Comparison of ENCODE assay signal across 1 worm cellular context in the genomic region with DNA sequence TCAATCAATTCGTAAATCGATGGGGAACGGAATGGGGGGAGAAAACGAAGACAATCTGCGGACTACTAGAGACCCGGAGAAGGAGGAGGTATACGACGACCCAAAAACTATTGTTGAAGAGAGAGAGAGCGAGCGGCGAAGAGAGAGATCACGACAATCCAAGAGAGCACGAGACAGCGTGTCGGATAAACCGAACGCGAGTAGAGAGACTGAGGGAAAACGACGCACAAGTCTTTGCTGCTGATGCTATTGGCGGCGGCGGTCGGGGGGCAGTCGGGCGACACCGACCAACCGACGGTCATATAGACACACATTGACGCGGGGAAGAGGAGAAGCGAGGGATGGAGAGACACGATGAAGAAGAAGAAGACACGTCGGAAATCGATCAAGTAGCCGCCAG.
TF ChIP-seq lines count a peak whose summit lies in the region.

No protein-coding gene starts in this region.

TF ChIP-seq in whole organism, L4 larva, 104 proteins besides CTCF, POLR2A, EP300 and RAD21 (continued from another document):
- TF ChIP-seq skn-1 (tag; optimal IDR thresholded peaks at IDR 0.05; lab: Kevin White, UChicago) (no peak), spr-1 (tag; optimal IDR thresholded peaks at IDR 0.05; lab: Kevin White, UChicago) (peak; percentile 2), hif-1 (tag; optimal IDR thresholded peaks at IDR 0.05; lab: Kevin White, UChicago) (peak in 1 of 2 experiments; percentile 40), egl-43 (GFP tag; IDR thresholded peaks at IDR 0.05; lab: Robert Waterston, UW) (peak; percentile 65), lim-7 (GFP tag; IDR thresholded peaks at IDR 0.05; lab: Robert Waterston, UW) (0 out of 2 replicates have a peak, but pooled peaks have one; percentile 12), mxl-3 (GFP tag; optimal IDR thresholded peaks at IDR 0.05; lab: Kevin White, UChicago) (peak; percentile 85), ztf-7 (tag; optimal IDR thresholded peaks at IDR 0.05; lab: Kevin White, UChicago) (peak; percentile 16), zip-11 (GFP tag; IDR thresholded peaks at IDR 0.05; lab: Robert Waterston, UW) (no peak), daf-8 (GFP tag; IDR thresholded peaks at IDR 0.05; lab: Robert Waterston, UW) (no peak), lin-39 (tag; optimal IDR thresholded peaks at IDR 0.05; lab: Kevin White, UChicago) (no peak), dve-1 (tag; optimal IDR thresholded peaks at IDR 0.05; lab: Kevin White, UChicago; ENCODE audit: insufficient read depth) (peak; percentile 64), ama-1 (optimal IDR thresholded peaks at IDR 0.05; lab: Kevin White, UChicago) (no peak), rbr-2 (tag; optimal IDR thresholded peaks at IDR 0.05; lab: Kevin White, UChicago) (peak; percentile 92), unc-39 (tag; optimal IDR thresholded peaks at IDR 0.05; lab: Kevin White, UChicago) (no peak), zfp-3 (GFP tag; conservative IDR thresholded peaks at IDR 0.05; lab: Robert Waterston, UW) (no peak), spr-3 (GFP tag; optimal IDR thresholded peaks at IDR 0.05; lab: Kevin White, UChicago) (peak; percentile 61), nhr-102 (tag; optimal IDR thresholded peaks at IDR 0.05; lab: Kevin White, UChicago) (peak; percentile 6), snpc-4 (tag; optimal IDR thresholded peaks at IDR 0.05; lab: Kevin White, UChicago) (no peak), duxl-1 (tag; optimal IDR thresholded peaks at IDR 0.05; lab: Kevin White, UChicago; ENCODE audit: poor library complexity) (no peak), attf-4 (tag; optimal IDR thresholded peaks at IDR 0.05; lab: Kevin White, UChicago) (peak; percentile 7), vab-7 (GFP tag; IDR thresholded peaks at IDR 0.05; lab: Robert Waterston, UW) (no peak; the same call in 1 of the 2 replicates), daf-19 (GFP tag; conservative IDR thresholded peaks at IDR 0.05; lab: Robert Waterston, UW) (no peak), zag-1 (tag; optimal IDR thresholded peaks at IDR 0.05; lab: Kevin White, UChicago) (no peak), ceh-32 (tag; optimal IDR thresholded peaks at IDR 0.05; lab: Kevin White, UChicago; ENCODE audit: poor library complexity) (no peak), mdl-1 (tag; optimal IDR thresholded peaks at IDR 0.05; lab: Kevin White, UChicago) (peak; percentile 14 to 80), nhr-28 (tag; optimal IDR thresholded peaks at IDR 0.05; lab: Kevin White, UChicago) (peak; percentile 53), php-3 (GFP tag; IDR thresholded peaks at IDR 0.05; lab: Robert Waterston, UW) (0 out of 2 replicates have a peak, but pooled peaks have one; percentile 13), lin-13 (GFP tag; optimal IDR thresholded peaks at IDR 0.05; lab: Kevin White, UChicago) (peak; percentile 54), nhr-77 (tag; optimal IDR thresholded peaks at IDR 0.05; lab: Kevin White, UChicago) (peak; percentile 46), mxl-2 (GFP tag; conservative IDR thresholded peaks at IDR 0.05; lab: Robert Waterston, UW) (no peak), snpc-1.2 (GFP tag; IDR thresholded peaks at IDR 0.05; lab: Robert Waterston, UW) (no peak), ZK546.5 (tag; optimal IDR thresholded peaks at IDR 0.05; lab: Kevin White, UChicago) (no peak), zfp-2 (tag; optimal IDR thresholded peaks at IDR 0.05; lab: Kevin White, UChicago) (no peak), D1046.2 (GFP tag; IDR thresholded peaks at IDR 0.05; lab: Robert Waterston, UW) (no peak), pha-4 (GFP tag; IDR thresholded peaks at IDR 0.05; lab: Robert Waterston, UW) (0 out of 2 replicates have a peak, but pooled peaks have one; percentile 33), pha-4 (tag; optimal IDR thresholded peaks at IDR 0.05; lab: Kevin White, UChicago) (no peak), egl-27 (tag; optimal IDR thresholded peaks at IDR 0.05; lab: Kevin White, UChicago) (no peak), jun-1 (tag; optimal IDR thresholded peaks at IDR 0.05; lab: Kevin White, UChicago) (peak; percentile 25), T20F7.1 (GFP tag; optimal IDR thresholded peaks at IDR 0.05; lab: Kevin White, UChicago) (no peak), gei-8 (GFP tag; optimal IDR thresholded peaks at IDR 0.05; lab: Kevin White, UChicago) (no peak), ztf-11 (tag; optimal IDR thresholded peaks at IDR 0.05; lab: Kevin White, UChicago) (no peak), hmg-1.1 (GFP tag; IDR thresholded peaks at IDR 0.05; lab: Robert Waterston, UW) (peak; percentile 88), aly-2 (tag; optimal IDR thresholded peaks at IDR 0.05; lab: Kevin White, UChicago) (no peak), dmd-9 (GFP tag; IDR thresholded peaks at IDR 0.05; lab: Robert Waterston, UW) (no peak), F44E2.7 (GFP tag; IDR thresholded peaks at IDR 0.05; lab: Robert Waterston, UW) (0 out of 2 replicates have a peak, but pooled peaks have one; percentile 60), Y105C5A.15 (GFP tag; IDR thresholded peaks at IDR 0.05; lab: Robert Waterston, UW) (no peak), nhr-48 (tag; optimal IDR thresholded peaks at IDR 0.05; lab: Kevin White, UChicago) (peak; percentile 41), tra-1 (GFP tag; IDR thresholded peaks at IDR 0.05; lab: Robert Waterston, UW) (no peak), R02D3.7 (tag; optimal IDR thresholded peaks at IDR 0.05; lab: Kevin White, UChicago) (no peak), Y48G9A.11 (GFP tag; IDR thresholded peaks at IDR 0.05; lab: Robert Waterston, UW) (no peak), aha-1 (tag; lab: Kevin White, UChicago) (peak; percentile 98)
